Fruit fly (Drosophila melanogaster) whole organism, embryonic: ENCODE data around the gene CG33927.

Experiments used
- ATbp ChIP-seq: fragments of 200-800 bp; sonication (Bioruptor generic); optimal IDR thresholded peaks from 2 replicates; lab custom pipeline; 2017; ENCODE audit warnings: missing biosample characterization, mild to moderate bottlenecking, missing genetic modification characterization, missing genetic modification reagents
- Abd-B ChIP-seq: fragments of 200-800 bp; sonication (Bioruptor generic); optimal IDR thresholded peaks from 2 replicates; lab custom pipeline; 2018; ENCODE audit warnings: missing biosample characterization, mild to moderate bottlenecking, missing genetic modification characterization, moderate library complexity
- Aef1 ChIP-seq: fragments of 200-800 bp; sonication (Bioruptor generic); IDR thresholded peaks from 3 replicates; pipeline ENCODE4 v1.3.6; 2022; ENCODE audit warnings: missing biosample characterization, missing genetic modification characterization
- CG11456 ChIP-seq: fragments of 200-800 bp; sonication (Bioruptor generic); IDR thresholded peaks from 3 replicates; pipeline ENCODE4 v1.3.6; 2022; ENCODE audit warnings: missing biosample characterization, missing genetic modification characterization
- CG11723 ChIP-seq: fragments of 200-800 bp; sonication (Bioruptor generic); optimal IDR thresholded peaks from 2 replicates; lab custom pipeline; 2017; ENCODE audit warnings: missing biosample characterization, mild to moderate bottlenecking, missing genetic modification characterization
- CG13894 ChIP-seq: fragments of 200-800 bp; sonication (Bioruptor generic); optimal IDR thresholded peaks from 3 replicates; lab custom pipeline; 2018; ENCODE audit warnings: missing biosample characterization, mild to moderate bottlenecking, missing genetic modification characterization, moderate library complexity
- CG15011 ChIP-seq: fragments of 200-800 bp; sonication (Bioruptor generic); optimal IDR thresholded peaks from 3 replicates; lab custom pipeline; 2018; ENCODE audit warnings: missing biosample characterization, mild to moderate bottlenecking, missing genetic modification characterization
- CG15073 ChIP-seq: fragments of 200-800 bp; sonication (Bioruptor generic); optimal IDR thresholded peaks from 2 replicates; lab custom pipeline; 2016; ENCODE audit warnings: missing biosample characterization, missing genetic modification characterization
- CG16813 ChIP-seq: fragments of 200-800 bp; sonication (Bioruptor generic); IDR thresholded peaks from 3 replicates; pipeline ENCODE4 v1.3.6; 2022; ENCODE audit warnings: missing biosample characterization, missing genetic modification characterization; ENCODE audit not compliant: partially characterized antibody
- CG18262 ChIP-seq: fragments of 200-800 bp; optimal IDR thresholded peaks from 3 replicates; lab custom pipeline; 2019; ENCODE audit warnings: missing biosample characterization, mild to moderate bottlenecking, missing genetic modification characterization, moderate library complexity
- CG1832 ChIP-seq: fragments of 200-800 bp; sonication (Bioruptor generic); optimal IDR thresholded peaks from 2 replicates; lab custom pipeline; 2017; ENCODE audit warnings: missing biosample characterization, mild to moderate bottlenecking, missing genetic modification characterization, inconsistent platforms
- CG2120 ChIP-seq: fragments of 200-800 bp; sonication (Bioruptor generic); optimal IDR thresholded peaks from 3 replicates; lab custom pipeline; 2016; ENCODE audit warnings: missing biosample characterization, missing genetic modification characterization
- CG30020 ChIP-seq: fragments of 200-800 bp; optimal IDR thresholded peaks from 2 replicates; lab custom pipeline; 2019; ENCODE audit warnings: missing biosample characterization, mild to moderate bottlenecking, missing genetic modification characterization, moderate library complexity
- CG32767 ChIP-seq: fragments of 200-800 bp; sonication (Bioruptor generic); IDR thresholded peaks from 2 replicates; pipeline ENCODE4 v1.3.6; 2022; ENCODE audit warnings: missing biosample characterization, missing genetic modification characterization
- CG4730 ChIP-seq: fragments of 200-800 bp; sonication (Bioruptor generic); IDR thresholded peaks from 2 replicates; pipeline ENCODE4 v1.3.6; 2022; ENCODE audit warnings: missing biosample characterization, missing genetic modification characterization
- CG4820 ChIP-seq: fragments of 200-800 bp; sonication (Bioruptor generic); optimal IDR thresholded peaks from 3 replicates; lab custom pipeline; 2016; ENCODE audit warnings: missing biosample characterization, missing genetic modification characterization
- CG6254 ChIP-seq: fragments of 200-800 bp; sonication (Bioruptor generic); optimal IDR thresholded peaks from 3 replicates; lab custom pipeline; 2017; ENCODE audit warnings: mild to moderate bottlenecking, missing biosample characterization, missing genetic modification reagents, missing genetic modification characterization
- CG8281 ChIP-seq: fragments of 200-800 bp; sonication (Bioruptor generic); optimal IDR thresholded peaks from 2 replicates; lab custom pipeline; 2018; ENCODE audit warnings: missing biosample characterization, mild to moderate bottlenecking, missing genetic modification characterization, moderate library complexity
- CG8290 ChIP-seq, 3 experiments: fragments of 200-800 bp; sonication (Bioruptor generic); optimal IDR thresholded peaks; 2 replicates each; lab custom pipeline; 2016 to 2019; ENCODE audit warnings: missing biosample characterization in 3 of 3, missing genetic modification characterization in 3 of 3, mild to moderate bottlenecking in 2 of 3, moderate library complexity in 1 of 3
- CHES-1-like ChIP-seq: fragments of 200-800 bp; sonication (Bioruptor generic); optimal IDR thresholded peaks from 2 replicates; lab custom pipeline; 2016; ENCODE audit warnings: missing biosample characterization, missing genetic modification characterization
- E2f2 ChIP-seq: fragments of 200-800 bp; sonication (Bioruptor generic); IDR thresholded peaks from 2 replicates; pipeline ENCODE4 v1.3.6; 2022; ENCODE audit warnings: missing biosample characterization, missing genetic modification characterization
- H15 ChIP-seq: fragments of 200-800 bp; sonication (Bioruptor generic); IDR thresholded peaks from 3 replicates; pipeline ENCODE4 v1.3.6; 2022; ENCODE audit warnings: missing biosample characterization, missing genetic modification characterization
- H2.0 ChIP-seq: fragments of 200-800 bp; sonication (Bioruptor generic); IDR thresholded peaks from 2 replicates; pipeline ENCODE4 v1.3.6; 2022; ENCODE audit warnings: missing biosample characterization, missing genetic modification characterization
- HLH3B ChIP-seq: fragments of 200-800 bp; sonication (Bioruptor generic); IDR thresholded peaks from 2 replicates; pipeline ENCODE4 v1.3.6; 2022; ENCODE audit warnings: missing biosample characterization, missing genetic modification characterization
- Med ChIP-seq: fragments of 200-800 bp; sonication (Bioruptor generic); peaks from one replicate; lab custom pipeline; 2016; ENCODE audit warnings: missing biosample characterization, missing genetic modification characterization, mild to moderate bottlenecking, inconsistent platforms, moderate library complexity
- Mes4 ChIP-seq: fragments of 200-800 bp; sonication (Bioruptor generic); optimal IDR thresholded peaks from 2 replicates; lab custom pipeline; 2016; ENCODE audit warnings: missing biosample characterization, missing genetic modification characterization
- Side ChIP-seq: fragments of 200-800 bp; sonication (Bioruptor generic); optimal IDR thresholded peaks from 2 replicates; lab custom pipeline; 2016; ENCODE audit warnings: missing biosample characterization, missing genetic modification characterization
- Sin3A ChIP-seq: fragments of >200 bp; optimal IDR thresholded peaks from 2 replicates; lab custom pipeline; 2018
- ato ChIP-seq: fragments of 200-800 bp; sonication (Bioruptor generic); IDR thresholded peaks from 2 replicates; pipeline ENCODE4 v1.3.6; 2022; ENCODE audit warnings: missing biosample characterization, missing genetic modification characterization; ENCODE audit not compliant: partially characterized antibody
- bbx ChIP-seq: fragments of 200-800 bp; sonication (Bioruptor generic); IDR thresholded peaks from 2 replicates; pipeline ENCODE4 v1.3.6; 2022; ENCODE audit warnings: missing biosample characterization, missing genetic modification characterization; ENCODE audit not compliant: partially characterized antibody
- bigmax ChIP-seq: fragments of 200-800 bp; sonication (Bioruptor generic); optimal IDR thresholded peaks from 2 replicates; lab custom pipeline; 2018; ENCODE audit warnings: missing biosample characterization, mild to moderate bottlenecking, missing genetic modification characterization
- dpn ChIP-seq, 2 experiments: fragments of 200-800 bp; sonication (Bioruptor generic); optimal IDR thresholded peaks; 3 replicates each; lab custom pipeline; 2016; ENCODE audit warnings: missing biosample characterization in 2 of 2, missing genetic modification characterization in 2 of 2
- esg ChIP-seq: fragments of 200-800 bp; sonication (Bioruptor generic); conservative IDR thresholded peaks from 2 replicates; pipeline ENCODE4 v1.3.6; 2022; ENCODE audit warnings: missing biosample characterization, missing genetic modification characterization
- eve ChIP-seq, 2 experiments: fragments of >200 bp; optimal IDR thresholded peaks; 2 replicates each; lab custom pipeline; 2017; ENCODE audit warnings: missing biosample characterization in 2 of 2, missing genetic modification characterization in 2 of 2
- gce ChIP-seq: fragments of 200-800 bp; sonication (Bioruptor generic); IDR thresholded peaks from 3 replicates; pipeline ENCODE4 v1.3.6; 2022; ENCODE audit warnings: missing biosample characterization, missing genetic modification characterization
- ind ChIP-seq: fragments of 200-800 bp; sonication (Bioruptor generic); optimal IDR thresholded peaks from 3 replicates; lab custom pipeline; 2016; ENCODE audit warnings: missing biosample characterization, missing genetic modification characterization
- kah ChIP-seq: fragments of 200-800 bp; sonication (Bioruptor generic); optimal IDR thresholded peaks from 2 replicates; lab custom pipeline; 2018; ENCODE audit warnings: missing biosample characterization, mild to moderate bottlenecking, missing genetic modification characterization
- nmo ChIP-seq: fragments of 200-800 bp; sonication (Bioruptor generic); optimal IDR thresholded peaks from 2 replicates; lab custom pipeline; 2018; ENCODE audit warnings: missing biosample characterization, mild to moderate bottlenecking, missing genetic modification characterization, moderate library complexity
- pb ChIP-seq: fragments of 200-800 bp; sonication (Bioruptor generic); optimal IDR thresholded peaks from 3 replicates; lab custom pipeline; 2016; ENCODE audit warnings: missing biosample characterization, missing genetic modification characterization
- pros ChIP-seq: fragments of 200-800 bp; sonication (Bioruptor generic); optimal IDR thresholded peaks from 3 replicates; lab custom pipeline; 2019; ENCODE audit warnings: missing biosample characterization, mild to moderate bottlenecking, missing genetic modification characterization, moderate library complexity
- pzg ChIP-seq: fragments of 200-800 bp; sonication (Bioruptor generic); optimal IDR thresholded peaks from 3 replicates; lab custom pipeline; 2018; ENCODE audit warnings: missing biosample characterization, mild to moderate bottlenecking, missing genetic modification characterization, moderate library complexity
- salm ChIP-seq: fragments of 200-800 bp; sonication (Bioruptor generic); optimal IDR thresholded peaks from 2 replicates; lab custom pipeline; 2018; ENCODE audit warnings: missing biosample characterization, mild to moderate bottlenecking, missing genetic modification characterization
- slou ChIP-seq: fragments of 200-800 bp; sonication (Bioruptor generic); optimal IDR thresholded peaks from 3 replicates; lab custom pipeline; 2016; ENCODE audit warnings: missing biosample characterization, missing genetic modification characterization
- so ChIP-seq: fragments of 200-800 bp; sonication (Bioruptor generic); IDR thresholded peaks from 3 replicates; pipeline ENCODE4 v1.3.6; 2022; ENCODE audit warnings: missing biosample characterization, missing genetic modification characterization
- tap ChIP-seq: fragments of 200-800 bp; optimal IDR thresholded peaks from 3 replicates; lab custom pipeline; 2019; ENCODE audit warnings: missing biosample characterization, mild to moderate bottlenecking, missing genetic modification characterization, moderate library complexity
- unc-4 ChIP-seq: fragments of 200-800 bp; sonication (Bioruptor generic); IDR thresholded peaks from 2 replicates; pipeline ENCODE4 v1.3.6; 2022; ENCODE audit warnings: missing biosample characterization, missing genetic modification characterization; ENCODE audit not compliant: partially characterized antibody
- vnd ChIP-seq: fragments of 200-800 bp; sonication (Bioruptor generic); IDR thresholded peaks from 3 replicates; pipeline ENCODE4 v1.3.6; 2022; ENCODE audit warnings: missing biosample characterization, missing genetic modification characterization; ENCODE audit not compliant: partially characterized antibody
- zen2 ChIP-seq: fragments of 200-800 bp; sonication (Bioruptor generic); IDR thresholded peaks from 3 replicates; pipeline ENCODE4 v1.3.6; 2022; ENCODE audit warnings: missing biosample characterization, missing genetic modification characterization; ENCODE audit not compliant: partially characterized antibody
- zf30C ChIP-seq: fragments of 200-800 bp; sonication (Bioruptor generic); optimal IDR thresholded peaks from 3 replicates; lab custom pipeline; 2018; ENCODE audit warnings: missing biosample characterization, mild to moderate bottlenecking, missing genetic modification characterization

Gene CG33927

DNA sequence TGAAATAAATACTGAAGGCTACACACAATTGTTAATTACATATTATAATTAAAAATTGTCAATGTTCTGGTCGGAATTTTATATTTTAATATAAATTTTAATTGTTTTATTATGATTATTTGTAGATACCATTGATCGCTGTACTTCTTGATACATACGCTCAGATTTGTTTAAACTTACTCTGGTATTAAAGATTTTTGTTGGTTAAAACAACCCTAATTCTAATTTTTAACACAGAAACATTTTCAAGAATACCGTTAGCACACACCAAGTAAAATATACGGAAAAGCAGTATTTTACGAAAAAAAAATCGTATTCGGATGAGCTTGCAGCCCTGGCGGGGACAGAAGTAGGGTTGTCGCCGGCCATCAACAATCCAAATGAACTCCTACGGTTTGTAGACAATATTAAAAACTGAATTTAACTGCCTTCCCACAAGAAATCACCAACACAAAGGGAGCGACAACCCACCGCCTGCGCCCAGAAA, 48.7 kb downstream of the CG33927 start, which contains the start of the genes CG9775, MED31 and slx1 (continued):
- TF ChIP-seq bigmax (GFP tag; lab: Kevin White, UChicago) (no peak), CHES-1-like (GFP tag; lab: Kevin White, UChicago) (no peak), zen2 (GFP tag; lab: Robert Waterston, UW) (no peak), slou (GFP tag; lab: Kevin White, UChicago) (peak; percentile 41), Med (GFP tag; lab: Kevin White, UChicago) (peak; percentile 74), CG1832 (GFP tag; lab: Kevin White, UChicago) (no peak), pzg (GFP tag; lab: Kevin White, UChicago) (peak; percentile 54), CG15073 (no peak), ato (GFP tag; lab: Robert Waterston, UW) (no peak), dpn (GFP tag; optimal IDR thresholded peaks at IDR 0.05; lab: Kevin White, UChicago) (peak in 1 of 2 experiments; percentile 78), eve (GFP tag; optimal IDR thresholded peaks at IDR 0.05; lab: Kevin White, UChicago) (no peak), Sin3A (lab: Kevin White, UChicago) (no peak), tap (tag; lab: Kevin White, UChicago) (peak; percentile 55), pros (GFP tag; lab: Kevin White, UChicago) (no peak), CG4730 (GFP tag; lab: Robert Waterston, UW) (peak; percentile 58), Mes4 (no peak), ATbp (GFP tag; lab: Kevin White, UChicago) (no peak), HLH3B (GFP tag; lab: Robert Waterston, UW) (peak; percentile 65; the same call in 1 of the 2 replicates), CG32767 (GFP tag; lab: Robert Waterston, UW) (no peak), CG13894 (peak; percentile 47), nmo (GFP tag; lab: Kevin White, UChicago) (peak; percentile 89), so (GFP tag; lab: Robert Waterston, UW) (peak; percentile 73; the same call in 2 of the 3 replicates), CG8281 (no peak), CG15011 (GFP tag; lab: Kevin White, UChicago) (no peak), CG6254 (GFP tag; lab: Kevin White, UChicago) (peak; percentile 65), unc-4 (GFP tag; lab: Robert Waterston, UW) (no peak), H15 (GFP tag; lab: Robert Waterston, UW) (peak; percentile 52; the same call in 1 of the 3 replicates), CG4820 (GFP tag; lab: Kevin White, UChicago) (peak; percentile 74), gce (no peak), CG2120 (GFP tag; lab: Kevin White, UChicago) (peak; percentile 71), E2f2 (GFP tag; lab: Robert Waterston, UW) (peak; percentile 53), ind (GFP tag; lab: Kevin White, UChicago) (peak; percentile 76), Abd-B (peak; percentile 85), Side (GFP tag; lab: Kevin White, UChicago) (peak; percentile 16), CG8290 (GFP tag; optimal IDR thresholded peaks at IDR 0.05; lab: Kevin White, UChicago) (peak; percentile 57), CG8290 (tag; optimal IDR thresholded peaks at IDR 0.05; lab: Kevin White, UChicago) (peak in 1 of 2 experiments; percentile 25), CG11456 (GFP tag; lab: Robert Waterston, UW) (no peak; the same call in 2 of the 3 replicates), salm (tag; lab: Kevin White, UChicago) (peak; percentile 47), H2.0 (GFP tag; lab: Robert Waterston, UW) (0 out of 2 replicates have a peak, but pooled peaks have one; percentile 62), bbx (0 out of 2 replicates have a peak, but pooled peaks have one; percentile 10), CG30020 (tag; lab: Kevin White, UChicago) (peak; percentile 96), CG18262 (tag; lab: Kevin White, UChicago) (peak; percentile 86), zf30C (GFP tag; lab: Kevin White, UChicago) (no peak), Aef1 (GFP tag; lab: Robert Waterston, UW) (peak; percentile 58; the same call in 2 of the 3 replicates), CG16813 (0 out of 3 replicates have a peak, but pooled peaks have one; percentile 42), vnd (GFP tag; lab: Robert Waterston, UW) (no peak), esg (GFP tag; lab: Robert Waterston, UW) (peak; percentile 78), CG11723 (GFP tag; lab: Kevin White, UChicago) (peak; percentile 63), pb (GFP tag; lab: Kevin White, UChicago) (peak; percentile 25), kah (no peak)
